Worm (Caenorhabditis elegans) whole organism, young adult: ENCODE results near the gene T01H3.5.

ENCODE experiments used
- B0035.1 ChIP-seq: sonication (generic microtip); optimal IDR thresholded peaks from 2 replicates; lab custom pipeline; 2016; ENCODE audit warnings: missing genetic modification characterization, mild to moderate bottlenecking, missing compliant biosample characterization, missing genotype, missing genetic modification reagents
- C06A6.2 ChIP-seq: fragments of 200-800 bp; sonication (Bioruptor generic); conservative IDR thresholded peaks from 2 replicates; pipeline ENCODE4 v1.3.6; 2022; ENCODE audit warnings: missing genetic modification characterization, missing compliant biosample characterization
- D2030.7 ChIP-seq: fragments of 200-800 bp; sonication (Bioruptor generic); IDR thresholded peaks from 2 replicates; pipeline ENCODE4 v1.3.6; 2022; ENCODE audit warnings: missing genetic modification reagents, missing genetic modification characterization, missing compliant biosample characterization
- F33H1.4 ChIP-seq: fragments of 200-800 bp; sonication (Bioruptor generic); IDR thresholded peaks from 2 replicates; pipeline ENCODE4 v1.3.6; 2022; ENCODE audit warnings: missing genetic modification reagents, missing genetic modification characterization, missing compliant biosample characterization
- F39B2.1 ChIP-seq: fragments of 200-800 bp; sonication (Bioruptor generic); IDR thresholded peaks from 2 replicates; pipeline ENCODE4 v1.3.6; 2022; ENCODE audit warnings: missing genetic modification reagents, missing genetic modification characterization, missing compliant biosample characterization
- F57A8.1 ChIP-seq: fragments of 200-800 bp; sonication (Bioruptor generic); optimal IDR thresholded peaks from 2 replicates; lab custom pipeline; 2018; ENCODE audit warnings: mild to moderate bottlenecking, missing genetic modification characterization, moderate library complexity, missing compliant biosample characterization
- ZK185.1 ChIP-seq: sonication (generic microtip); optimal IDR thresholded peaks from 2 replicates; lab custom pipeline; 2016; ENCODE audit warnings: mild to moderate bottlenecking, missing genetic modification characterization, missing compliant biosample characterization; ENCODE audit not compliant: poor library complexity, severe bottlenecking
- akir-1 ChIP-seq: fragments of 200-800 bp; sonication (Bioruptor generic); optimal IDR thresholded peaks from 2 replicates; lab custom pipeline; 2018; ENCODE audit warnings: mild to moderate bottlenecking, missing genetic modification characterization, moderate library complexity, missing compliant biosample characterization
- ama-1 ChIP-seq, 3 experiments: fragments of 150-350 bp in 1 of 3; sonication (generic microtip) in 2 of 3; optimal IDR thresholded peaks; 2 replicates each; lab custom pipeline; 2014 to 2018; ENCODE audit warnings: missing biosample characterization in 2 of 3, missing genetic modification characterization in 2 of 3, missing genetic modification reagents in 2 of 3
- attf-3 ChIP-seq: fragments of 200-800 bp; sonication (Bioruptor generic); conservative IDR thresholded peaks from 2 replicates; pipeline ENCODE4 v1.3.6; 2022; ENCODE audit warnings: missing genetic modification reagents, missing genetic modification characterization, missing compliant biosample characterization
- bed-2 ChIP-seq: fragments of 200-800 bp; sonication (Bioruptor generic); IDR thresholded peaks from 2 replicates; pipeline ENCODE4 v1.3.6; 2022; ENCODE audit warnings: missing genetic modification reagents, missing genetic modification characterization, missing compliant biosample characterization
- ccch-3 ChIP-seq: fragments of 200-800 bp; sonication (Bioruptor generic); optimal IDR thresholded peaks from 2 replicates; lab custom pipeline; 2018; ENCODE audit warnings: mild to moderate bottlenecking, missing genetic modification characterization, missing compliant biosample characterization
- ceh-27 ChIP-seq: fragments of 200-800 bp; sonication (Bioruptor generic); optimal IDR thresholded peaks from 2 replicates; lab custom pipeline; 2018; ENCODE audit warnings: mild to moderate bottlenecking, missing genetic modification characterization, moderate library complexity, missing compliant biosample characterization
- ceh-58 ChIP-seq: fragments of 200-800 bp; sonication (Bioruptor generic); IDR thresholded peaks from 2 replicates; pipeline ENCODE4 v1.3.6; 2022; ENCODE audit warnings: missing genetic modification characterization, missing compliant biosample characterization
- ceh-79 ChIP-seq: sonication (generic microtip); optimal IDR thresholded peaks from 2 replicates; lab custom pipeline; 2017; ENCODE audit warnings: mild to moderate bottlenecking, missing genetic modification characterization, missing compliant biosample characterization
- egl-44 ChIP-seq: fragments of 200-800 bp; sonication (Bioruptor generic); IDR thresholded peaks from 2 replicates; pipeline ENCODE4 v1.3.6; 2022; ENCODE audit warnings: missing genetic modification reagents, missing genetic modification characterization, missing compliant biosample characterization
- hrde-1 ChIP-seq: sonication (generic microtip); optimal IDR thresholded peaks from 2 replicates; lab custom pipeline; 2016; ENCODE audit warnings: missing genetic modification characterization, mild to moderate bottlenecking, missing compliant biosample characterization, moderate library complexity, missing genotype, missing genetic modification reagents, borderline replicate concordance
- lag-1 ChIP-seq: fragments of 200-800 bp; sonication (Bioruptor generic); IDR thresholded peaks from 2 replicates; pipeline ENCODE4 v1.3.6; 2022; ENCODE audit warnings: missing genetic modification reagents, missing genetic modification characterization, missing compliant biosample characterization
- lin-35 ChIP-seq, 3 experiments: fragments of 150-350 bp in 2 of 3; sonication (generic microtip) in 1 of 3; optimal IDR thresholded peaks; 2 replicates each; lab custom pipeline; 2014 to 2018; ENCODE audit warnings: missing biosample characterization in 3 of 3, missing genetic modification characterization in 3 of 3, missing genetic modification reagents in 3 of 3
- lin-40 ChIP-seq: sonication (generic microtip); optimal IDR thresholded peaks from 2 replicates; lab custom pipeline; 2016; ENCODE audit warnings: missing genetic modification characterization, mild to moderate bottlenecking, missing compliant biosample characterization, missing genotype, missing genetic modification reagents
- lsl-1 ChIP-seq: fragments of 200-800 bp; sonication (Bioruptor generic); optimal IDR thresholded peaks from 2 replicates; lab custom pipeline; 2018; ENCODE audit warnings: mild to moderate bottlenecking, missing genetic modification characterization, moderate library complexity, missing compliant biosample characterization
- madf-6 ChIP-seq: fragments of 200-800 bp; sonication (Bioruptor generic); IDR thresholded peaks from 2 replicates; pipeline ENCODE4 v1.3.6; 2022; ENCODE audit warnings: missing genetic modification reagents, missing genetic modification characterization, missing compliant biosample characterization
- madf-8 ChIP-seq: fragments of 200-800 bp; sonication (Bioruptor generic); conservative IDR thresholded peaks from 2 replicates; pipeline ENCODE4 v1.3.6; 2022; ENCODE audit warnings: missing genetic modification reagents, missing genetic modification characterization, missing compliant biosample characterization
- mcd-1 ChIP-seq: fragments of 200-800 bp; sonication (Bioruptor generic); IDR thresholded peaks from 2 replicates; pipeline ENCODE4 v1.3.6; 2022; ENCODE audit warnings: missing genetic modification reagents, missing genetic modification characterization, missing compliant biosample characterization
- mel-28 ChIP-seq: sonication (generic microtip); optimal IDR thresholded peaks from 2 replicates; lab custom pipeline; 2016; ENCODE audit warnings: borderline replicate concordance, mild to moderate bottlenecking, missing genetic modification characterization, missing compliant biosample characterization
- nhr-120 ChIP-seq: fragments of 200-800 bp; sonication (Bioruptor generic); IDR thresholded peaks from 2 replicates; pipeline ENCODE4 v1.3.6; 2022; ENCODE audit warnings: missing genetic modification characterization, missing compliant biosample characterization
- nhr-179 ChIP-seq: sonication (generic microtip); optimal IDR thresholded peaks from 2 replicates; lab custom pipeline; 2016; ENCODE audit warnings: mild to moderate bottlenecking, missing genetic modification characterization, missing compliant biosample characterization
- nhr-27 ChIP-seq: fragments of 200-800 bp; sonication (Bioruptor generic); optimal IDR thresholded peaks from 2 replicates; lab custom pipeline; 2018; ENCODE audit warnings: mild to moderate bottlenecking, missing genetic modification characterization, moderate library complexity, missing compliant biosample characterization
- rec-8 ChIP-seq, 2 experiments: sonication (generic microtip); optimal IDR thresholded peaks; 2 replicates each; lab custom pipeline; 2016; ENCODE audit warnings: mild to moderate bottlenecking in 2 of 2, missing genetic modification characterization in 2 of 2, missing genetic modification reagents in 2 of 2, missing genotype in 2 of 2, missing biosample characterization in 1 of 2, missing compliant biosample characterization in 1 of 2, moderate library complexity in 1 of 2
- sdz-38 ChIP-seq: sonication (generic microtip); optimal IDR thresholded peaks from 2 replicates; lab custom pipeline; 2016; ENCODE audit warnings: missing genotype, missing genetic modification characterization, missing compliant biosample characterization
- snpc-1.3 ChIP-seq: sonication (generic microtip); optimal IDR thresholded peaks from 2 replicates; lab custom pipeline; 2017; ENCODE audit warnings: missing genetic modification characterization, mild to moderate bottlenecking, missing compliant biosample characterization, antibody characterized with exemption, moderate library complexity, missing genotype, missing genetic modification reagents; ENCODE audit not compliant: insufficient read depth
- snpc-3.4 ChIP-seq: sonication (generic microtip); optimal IDR thresholded peaks from 2 replicates; lab custom pipeline; 2017; ENCODE audit warnings: missing genetic modification characterization, mild to moderate bottlenecking, missing compliant biosample characterization, antibody characterized with exemption, moderate library complexity, missing genotype, missing genetic modification reagents
- tbp1 ChIP-seq: fragments of 200-800 bp; sonication (Bioruptor generic); optimal IDR thresholded peaks from 2 replicates; lab custom pipeline; 2018; ENCODE audit warnings: mild to moderate bottlenecking, missing genetic modification characterization, missing compliant biosample characterization
- tbx-9 ChIP-seq: sonication (generic microtip); optimal IDR thresholded peaks from 2 replicates; lab custom pipeline; 2016; ENCODE audit warnings: borderline replicate concordance, missing genetic modification characterization, inconsistent platforms, missing compliant biosample characterization
- zim-3 ChIP-seq: sonication (generic microtip); optimal IDR thresholded peaks from 2 replicates; lab custom pipeline; 2017; ENCODE audit warnings: mild to moderate bottlenecking, missing genetic modification characterization, moderate library complexity, missing compliant biosample characterization

The T01H3.5 gene

DNA sequence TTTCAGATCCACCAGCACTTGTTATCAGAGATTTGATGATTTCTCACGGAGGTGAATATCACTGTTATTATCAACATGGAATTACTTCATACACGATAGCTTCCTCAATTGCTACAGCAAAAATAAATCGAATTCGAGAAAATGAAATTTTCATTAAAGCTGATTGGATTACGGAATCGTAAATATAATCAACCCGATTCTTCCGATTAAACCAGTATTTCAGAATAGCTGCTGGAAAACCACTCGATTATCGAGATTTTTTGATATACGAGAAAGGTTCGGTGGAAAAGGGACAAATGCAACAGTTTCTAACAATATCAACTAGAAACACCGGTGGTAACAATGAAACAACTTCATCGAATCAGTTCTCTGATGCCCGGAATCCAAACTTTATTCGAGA lies 22.6 kb downstream of the T01H3.5 start:
- TF ChIP-seq nhr-27 (no peak), madf-6 (GFP tag; lab: Robert Waterston, UW) (no peak), F39B2.1 (GFP tag; lab: Robert Waterston, UW) (no peak), nhr-179 (no peak), ceh-79 (tag; lab: Kevin White, UChicago) (no peak), sdz-38 (tag; lab: Kevin White, UChicago) (no peak), zim-3 (tag; lab: Kevin White, UChicago) (no peak), madf-8 (no peak)
- TF ChIP-seq, all 124 proteins: peak for 0

- TF ChIP-seq akir-1 (GFP tag; lab: Kevin White, UChicago) (no peak), bed-2 (GFP tag; lab: Robert Waterston, UW) (no peak), C06A6.2 (GFP tag; lab: Robert Waterston, UW) (no peak), tbx-9 (tag; lab: Kevin White, UChicago) (no peak), lin-35 (GFP tag; optimal IDR thresholded peaks at IDR 0.05; lab: Kevin White, UChicago) (no peak), ccch-3 (GFP tag; lab: Kevin White, UChicago) (no peak), egl-44 (no peak), lsl-1 (no peak), mcd-1 (GFP tag; lab: Robert Waterston, UW) (no peak), lin-40 (tag; lab: Kevin White, UChicago) (no peak), nhr-27 (no peak), rec-8 (tag; optimal IDR thresholded peaks at IDR 0.05; lab: Kevin White, UChicago) (no peak), attf-3 (GFP tag; lab: Robert Waterston, UW) (no peak), ceh-58 (GFP tag; lab: Robert Waterston, UW) (no peak)
Measured at ce11 chrII:7907539-7907997, 28.2 kb downstream of the T01H3.5 start, which contains the start of gene best-23. Gene best-23, minus strand, starts transcription at chrII:7907589.

- TF ChIP-seq mel-28 (tag; lab: Kevin White, UChicago) (no peak), B0035.1 (tag; lab: Kevin White, UChicago) (no peak), F57A8.1 (GFP tag; lab: Kevin White, UChicago) (no peak), lag-1 (GFP tag; lab: Robert Waterston, UW) (no peak), hrde-1 (tag; lab: Kevin White, UChicago) (no peak), ama-1 (optimal IDR thresholded peaks at IDR 0.05; lab: Kevin White, UChicago) (no peak), ama-1 (GFP tag; optimal IDR thresholded peaks at IDR 0.05; lab: Kevin White, UChicago) (no peak), ceh-27 (GFP tag; lab: Kevin White, UChicago) (no peak), nhr-179 (no peak), tbp1 (GFP tag; lab: Kevin White, UChicago) (no peak), snpc-1.3 (tag; lab: Kevin White, UChicago) (no peak), F33H1.4 (GFP tag; lab: Robert Waterston, UW) (no peak), lin-40 (tag; lab: Kevin White, UChicago) (no peak)
Measured at ce11 chrII:7911015-7911414, 31.6 kb downstream of the T01H3.5 start, which contains the start of gene ZK675.4. Gene ZK675.4, plus strand, starts transcription at chrII:7911315.

- TF ChIP-seq snpc-3.4 (tag; lab: Kevin White, UChicago) = no peak
- TF ChIP-seq nhr-120 (GFP tag; lab: Robert Waterston, UW) = no peak
- TF ChIP-seq D2030.7 (GFP tag; lab: Robert Waterston, UW) = no peak
- no peak for TF ChIP-seq ceh-58 (GFP tag; lab: Robert Waterston, UW)
- no peak for TF ChIP-seq ZK185.1 (tag; lab: Kevin White, UChicago)
- TF ChIP-seq lin-35 (GFP tag; optimal IDR thresholded peaks at IDR 0.05; lab: Kevin White, UChicago) = no peak
Measured at ce11 chrII:7920178-7920577, 40.8 kb downstream of the T01H3.5 start.
